Fruit fly (Drosophila melanogaster): ENCODE data around the gene CG14441.

CG14441 gene

dm6 chrX:6756175-6756718 lies 56.9 kb downstream of the CG14441 start, which contains the start of gene sov (continued):
- TF ChIP-seq sens-2 (GFP tag; IDR thresholded peaks at IDR 0.05) (no peak), Dbx (GFP tag; IDR thresholded peaks at IDR 0.05) (no peak), ftz-f1 (GFP tag; optimal IDR thresholded peaks at IDR 0.05) (peak; percentile 85), sd (tag; optimal IDR thresholded peaks at IDR 0.05) (peak; percentile 48), fu2 (GFP tag; optimal IDR thresholded peaks at IDR 0.05) (no peak), peb (GFP tag; IDR thresholded peaks at IDR 0.05) (no peak), CG18476 (GFP tag; optimal IDR thresholded peaks at IDR 0.05) (no peak), amos (GFP tag; IDR thresholded peaks at IDR 0.05; ENCODE audit: partially characterized antibody) (peak; percentile 77), Nf-YA (GFP tag; IDR thresholded peaks at IDR 0.05) (no peak), Drgx (GFP tag; IDR thresholded peaks at IDR 0.05) (no peak), CG8924 (tag; optimal IDR thresholded peaks at IDR 0.05) (no peak), caup (GFP tag; optimal IDR thresholded peaks at IDR 0.05; ENCODE audit: severe bottlenecking) (no peak), gcm2 (GFP tag; optimal IDR thresholded peaks at IDR 0.05) (no peak), chif (GFP tag; optimal IDR thresholded peaks at IDR 0.05) (no peak), ERR (GFP tag; optimal IDR thresholded peaks at IDR 0.05) (no peak), nerfin-1 (tag; optimal IDR thresholded peaks at IDR 0.05) (no peak), Max (GFP tag; optimal IDR thresholded peaks at IDR 0.05) (no peak), Ets65A (GFP tag) (no peak), Hsf (GFP tag; optimal IDR thresholded peaks at IDR 0.05) (no peak), CG5245 (GFP tag; optimal IDR thresholded peaks at IDR 0.05) (no peak), chinmo (GFP tag; IDR thresholded peaks at IDR 0.05; ENCODE audit: partially characterized antibody) (0 out of 4 replicates have a peak, but pooled peaks have one; percentile 73), NK7.1 (GFP tag; optimal IDR thresholded peaks at IDR 0.05) (no peak), Lhr (GFP tag; optimal IDR thresholded peaks at IDR 0.05) (peak; percentile 88), CG12299 (tag; optimal IDR thresholded peaks at IDR 0.05) (no peak), CG8478 (optimal IDR thresholded peaks at IDR 0.05) (no peak), ttk (GFP tag; IDR thresholded peaks at IDR 0.05) (no peak), crol (GFP tag; IDR thresholded peaks at IDR 0.05) (no peak), CG16813 (GFP tag; IDR thresholded peaks at IDR 0.05; ENCODE audit: partially characterized antibody) (peak; percentile 90), CG9932 (GFP tag; IDR thresholded peaks at IDR 0.05) (no peak), BtbVII (GFP tag; optimal IDR thresholded peaks at IDR 0.05) (no peak), CG6254 (GFP tag; optimal IDR thresholded peaks at IDR 0.05) (no peak), Hmr (GFP tag; optimal IDR thresholded peaks at IDR 0.05) (peak; percentile 49), D (optimal IDR thresholded peaks at IDR 0.05) (no peak), D (GFP tag; optimal IDR thresholded peaks at IDR 0.05) (no peak), gt (GFP tag; IDR thresholded peaks at IDR 0.05) (no peak), dmrt11E (tag; optimal IDR thresholded peaks at IDR 0.05) (no peak), stc (GFP tag; IDR thresholded peaks at IDR 0.05) (no peak), Trl (optimal IDR thresholded peaks at IDR 0.05) (no peak), Trl (GFP tag; optimal IDR thresholded peaks at IDR 0.05) (no peak), CG17912 (GFP tag; optimal IDR thresholded peaks at IDR 0.05) (no peak), pzg (GFP tag; optimal IDR thresholded peaks at IDR 0.05) (peak; percentile 44), sna (GFP tag; IDR thresholded peaks at IDR 0.05; ENCODE audit: partially characterized antibody) (peak; percentile 94), CG13123 (GFP tag; optimal IDR thresholded peaks at IDR 0.05) (no peak), zf30C (GFP tag; optimal IDR thresholded peaks at IDR 0.05) (no peak), CG10209 (GFP tag; optimal IDR thresholded peaks at IDR 0.05) (no peak), Sry-δ (GFP tag; optimal IDR thresholded peaks at IDR 0.05) (peak; percentile 80), CG10147 (GFP tag; optimal IDR thresholded peaks at IDR 0.05) (no peak), pum (GFP tag; optimal IDR thresholded peaks at IDR 0.05) (no peak), CG11247 (GFP tag; IDR thresholded peaks at IDR 0.05) (no peak), exex (tag; optimal IDR thresholded peaks at IDR 0.05) (no peak), usp (GFP tag; optimal IDR thresholded peaks at IDR 0.05) (no peak), CG13624 (GFP tag; optimal IDR thresholded peaks at IDR 0.05) (peak; percentile 59)

All from whole organism, embryonic.